Fruit fly (Drosophila melanogaster): ENCODE results near the gene cact.

cact gene

dm6 chr2L:16356249-16357025 lies 30.4 kb upstream of the cact start, which contains the start of gene CaBP1 (continued):
- TF ChIP-seq CG17912 (GFP tag; optimal IDR thresholded peaks at IDR 0.05) (no peak), amos (GFP tag; IDR thresholded peaks at IDR 0.05; ENCODE audit: partially characterized antibody) (peak; percentile 93), onecut (GFP tag; IDR thresholded peaks at IDR 0.05) (no peak), CG11696 (GFP tag; IDR thresholded peaks at IDR 0.05) (no peak), CG8924 (tag; optimal IDR thresholded peaks at IDR 0.05) (peak; percentile 54), mam (GFP tag; optimal IDR thresholded peaks at IDR 0.05) (no peak), ham (GFP tag; IDR thresholded peaks at IDR 0.05) (no peak), Max (GFP tag; optimal IDR thresholded peaks at IDR 0.05) (no peak), toy (GFP tag; IDR thresholded peaks at IDR 0.05) (no peak), Abd-B (GFP tag; optimal IDR thresholded peaks at IDR 0.05) (peak; percentile 36), Vsx1 (GFP tag; optimal IDR thresholded peaks at IDR 0.05) (no peak), Taf1 (GFP tag; IDR thresholded peaks at IDR 0.05) (no peak), CG14667 (GFP tag; IDR thresholded peaks at IDR 0.05) (no peak), BEAF-32 (GFP tag; optimal IDR thresholded peaks at IDR 0.05) (peak; percentile 94), ssp (GFP tag; IDR thresholded peaks at IDR 0.05) (no peak), yki (optimal IDR thresholded peaks at IDR 0.05) (no peak), CG8478 (optimal IDR thresholded peaks at IDR 0.05) (no peak), B-H2 (GFP tag; optimal IDR thresholded peaks at IDR 0.05) (no peak), CG2889 (GFP tag; IDR thresholded peaks at IDR 0.05) (no peak), CG10654 (GFP tag; optimal IDR thresholded peaks at IDR 0.05) (no peak), bcd (GFP tag; optimal IDR thresholded peaks at IDR 0.05) (no peak), tna (GFP tag; IDR thresholded peaks at IDR 0.05; ENCODE audit: partially characterized antibody) (peak; percentile 87), Dfd (GFP tag; optimal IDR thresholded peaks at IDR 0.05) (no peak), H15 (GFP tag; IDR thresholded peaks at IDR 0.05) (no peak), tgo (GFP tag; IDR thresholded peaks at IDR 0.05) (no peak), zen2 (GFP tag; IDR thresholded peaks at IDR 0.05; ENCODE audit: partially characterized antibody) (peak; percentile 93; the same call in 2 of the 3 replicates), Elba2 (GFP tag; optimal IDR thresholded peaks at IDR 0.05) (no peak), ash1 (GFP tag; optimal IDR thresholded peaks at IDR 0.05) (no peak), Mes4 (GFP tag; optimal IDR thresholded peaks at IDR 0.05) (no peak), CG11456 (GFP tag; IDR thresholded peaks at IDR 0.05) (no peak), CG10147 (GFP tag; optimal IDR thresholded peaks at IDR 0.05) (peak; percentile 19), Oaz (GFP tag; IDR thresholded peaks at IDR 0.05) (no peak), Sry-δ (GFP tag; optimal IDR thresholded peaks at IDR 0.05) (peak; percentile 72), CG15073 (GFP tag; optimal IDR thresholded peaks at IDR 0.05) (no peak), knrl (GFP tag; IDR thresholded peaks at IDR 0.05; ENCODE audit: partially characterized antibody) (peak; percentile 93), CG13123 (GFP tag; optimal IDR thresholded peaks at IDR 0.05) (no peak), Med (GFP tag) (peak; percentile 71), CG7372 (GFP tag; IDR thresholded peaks at IDR 0.05) (no peak), Sox102F (GFP tag; optimal IDR thresholded peaks at IDR 0.05) (no peak), CG3995 (GFP tag; optimal IDR thresholded peaks at IDR 0.05) (peak; percentile 79), Nf-YC (tag; optimal IDR thresholded peaks at IDR 0.05) (peak; percentile 24), CG11085 (GFP tag; IDR thresholded peaks at IDR 0.05) (no peak), fd102C (GFP tag; optimal IDR thresholded peaks at IDR 0.05) (no peak), Rfx (GFP tag; IDR thresholded peaks at IDR 0.05) (peak; percentile 36; the same call in 1 of the 2 replicates), BtbVII (GFP tag; optimal IDR thresholded peaks at IDR 0.05) (no peak), cwo (GFP tag; optimal IDR thresholded peaks at IDR 0.05) (no peak), NC2β (GFP tag; optimal IDR thresholded peaks at IDR 0.05) (no peak), CG7928 (GFP tag; optimal IDR thresholded peaks at IDR 0.05) (no peak), CG15601 (tag; optimal IDR thresholded peaks at IDR 0.05) (peak; percentile 21), dan (GFP tag; IDR thresholded peaks at IDR 0.05) (no peak), dmrt11E (tag; optimal IDR thresholded peaks at IDR 0.05) (no peak)

Data from whole organism, embryonic.